Fruit fly (Drosophila melanogaster) whole organism: ENCODE measurements around the gene CG5665.

ENCODE experiments used
- CG8478 ChIP-seq: fragments of >200 bp; optimal IDR thresholded peaks from 2 replicates; lab custom pipeline; 2018; ENCODE audit warnings: inconsistent platforms
- psq ChIP-seq: fragments of >200 bp; optimal IDR thresholded peaks from 2 replicates; lab custom pipeline; 2017
- usp ChIP-seq: fragments of >200 bp; optimal IDR thresholded peaks from 2 replicates; lab custom pipeline; 2017; ENCODE audit warnings: missing biosample characterization, missing genetic modification characterization, mixed read lengths

dm6 chr3L:20348581-20349093 lies 9.7 kb upstream of the CG5665 start:
- no peak for TF ChIP-seq usp
- no peak for TF ChIP-seq CG8478
- TF ChIP-seq psq: no peak
